Worm (Caenorhabditis elegans): ENCODE data around the gene fem-2.

- TF ChIP-seq nhr-77 (tag; optimal IDR thresholded peaks at IDR 0.05): no peak
- no peak for TF ChIP-seq nhr-237 (tag; optimal IDR thresholded peaks at IDR 0.05)
These were observed 24.9 kb downstream of the fem-2 start, which contains the start of gene best-17 for ce11 chrIII:609549-609948.
